Worm (Caenorhabditis elegans) whole organism, L3 larva: ENCODE measurements around the gene srxa-9.

Experiments used
- ceh-16 ChIP-seq: sonication (generic microtip); optimal IDR thresholded peaks from 2 replicates; lab custom pipeline; 2017; ENCODE audit warnings: missing biosample characterization, missing genetic modification characterization
- ceh-28 ChIP-seq: fragments of 150-350 bp; optimal IDR thresholded peaks from 2 replicates; lab custom pipeline; 2014; ENCODE audit warnings: missing biosample characterization, missing genetic modification reagents, missing genetic modification characterization
- ceh-82 ChIP-seq: fragments of 150-350 bp; optimal IDR thresholded peaks from 2 replicates; lab custom pipeline; 2014; ENCODE audit warnings: missing biosample characterization, missing genetic modification characterization
- egl-27 ChIP-seq: sonication (generic microtip); optimal IDR thresholded peaks from 4 replicates; lab custom pipeline; 2017; ENCODE audit warnings: missing biosample characterization, missing genetic modification reagents, missing genetic modification characterization
- lin-39 ChIP-seq: fragments of 150-350 bp; optimal IDR thresholded peaks from 2 replicates; lab custom pipeline; 2018; ENCODE audit warnings: missing biosample characterization, missing genetic modification reagents, missing genetic modification characterization
- lsy-12 ChIP-seq: sonication (generic microtip); optimal IDR thresholded peaks from 2 replicates; lab custom pipeline; 2016; ENCODE audit warnings: mild to moderate bottlenecking, missing genetic modification characterization, missing compliant biosample characterization
- mdl-1 ChIP-seq: fragments of 150-350 bp; optimal IDR thresholded peaks from 2 replicates; lab custom pipeline; 2014; ENCODE audit warnings: missing biosample characterization, missing genetic modification characterization
- nhr-11 ChIP-seq: fragments of 150-350 bp; optimal IDR thresholded peaks from 2 replicates; lab custom pipeline; 2014; ENCODE audit warnings: missing biosample characterization, missing genetic modification characterization
- nhr-12 ChIP-seq: fragments of 150-350 bp; optimal IDR thresholded peaks from 2 replicates; lab custom pipeline; 2014; ENCODE audit warnings: missing biosample characterization, missing genetic modification characterization
- nhr-23 ChIP-seq: fragments of 150-350 bp; optimal IDR thresholded peaks from 2 replicates; lab custom pipeline; 2014; ENCODE audit warnings: missing biosample characterization, missing genetic modification reagents, missing genetic modification characterization
- nhr-237 ChIP-seq: fragments of 150-350 bp; optimal IDR thresholded peaks from 2 replicates; lab custom pipeline; 2014; ENCODE audit warnings: missing biosample characterization, missing genetic modification characterization
- tbx-2 ChIP-seq: sonication (generic microtip); optimal IDR thresholded peaks from 2 replicates; lab custom pipeline; 2016; ENCODE audit warnings: mild to moderate bottlenecking, missing genetic modification characterization, missing compliant biosample characterization
- ztf-4 ChIP-seq: fragments of 150-350 bp; optimal IDR thresholded peaks from 2 replicates; lab custom pipeline; 2014; ENCODE audit warnings: missing biosample characterization, missing genetic modification characterization

DNA sequence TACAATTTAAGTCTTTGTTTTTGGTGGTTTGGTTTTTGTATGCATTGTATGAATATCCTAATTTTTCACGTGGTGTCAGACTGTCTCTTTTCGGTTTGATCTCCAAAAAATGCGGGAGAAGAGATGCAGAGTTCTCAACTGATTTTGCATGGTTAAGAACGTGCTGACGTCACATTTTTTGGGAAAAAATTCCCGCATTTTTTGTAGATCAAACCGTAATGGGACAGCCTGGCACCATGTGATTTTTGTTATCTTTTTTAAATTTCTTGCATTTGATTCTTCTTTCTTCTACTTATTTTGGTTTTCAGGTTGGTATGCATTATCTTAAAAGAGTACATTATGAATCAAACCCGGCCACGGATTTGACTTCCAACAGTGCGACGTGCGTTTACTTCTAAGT, 25.5 kb upstream of the srxa-9 start, which contains the start of gene ZK662.5:
- no peak for TF ChIP-seq ceh-82 (tag; lab: Kevin White, UChicago)
- TF ChIP-seq lin-39, result no peak
- no peak for TF ChIP-seq nhr-11
- no peak for TF ChIP-seq ceh-16 (tag; lab: Kevin White, UChicago)
- TF ChIP-seq nhr-237, result no peak
- TF ChIP-seq tbx-2 (tag; lab: Kevin White, UChicago), result no peak
- no peak for TF ChIP-seq ztf-4 (tag; lab: Kevin White, UChicago)
- no peak for TF ChIP-seq egl-27 (tag; lab: Kevin White, UChicago)
- TF ChIP-seq ceh-28 (tag; lab: Kevin White, UChicago), result no peak
- TF ChIP-seq nhr-12 (tag; lab: Kevin White, UChicago), result no peak
- no peak for TF ChIP-seq nhr-23 (tag; lab: Kevin White, UChicago)
- TF ChIP-seq mdl-1 (tag; lab: Kevin White, UChicago), result no peak
- no peak for TF ChIP-seq lsy-12 (tag; lab: Kevin White, UChicago)
